Worm (Caenorhabditis elegans) whole organism, L4/young adult: ENCODE results near the gene K01A11.1.

Source experiments
- W03F9.2 ChIP-seq: fragments of 150-350 bp; optimal IDR thresholded peaks from 2 replicates; lab custom pipeline; 2014; ENCODE audit warnings: missing biosample characterization, missing genetic modification characterization
- dao-5 ChIP-seq: sonication (generic microtip); optimal IDR thresholded peaks from 2 replicates; lab custom pipeline; 2016; ENCODE audit warnings: missing genotype, missing genetic modification characterization, moderate library complexity, missing compliant biosample characterization
- him-1 ChIP-seq: sonication (generic microtip); optimal IDR thresholded peaks from 2 replicates; lab custom pipeline; 2016; ENCODE audit warnings: missing genotype, missing genetic modification reagents, missing genetic modification characterization, missing compliant biosample characterization

DNA sequence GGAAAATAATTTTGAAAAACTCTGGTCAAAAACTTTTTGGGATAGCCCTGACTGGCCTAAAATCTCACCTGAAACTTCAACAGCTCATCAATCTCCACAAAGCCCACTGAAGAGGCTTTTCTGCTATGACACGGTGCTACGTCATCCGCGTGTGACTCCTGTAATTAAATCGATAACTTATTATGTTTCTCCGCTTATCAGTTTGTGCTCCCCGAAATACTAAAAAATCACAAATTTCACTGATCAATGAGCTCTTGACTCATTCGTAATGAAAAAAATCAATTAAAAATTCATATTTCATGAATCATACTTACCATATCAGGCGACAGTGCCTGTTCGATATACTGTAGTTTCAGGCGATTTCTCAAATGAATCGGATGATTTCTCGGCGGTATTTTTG, 43.7 kb upstream of the K01A11.1 start:
- no peak for TF ChIP-seq him-1 (tag; lab: Kevin White, UChicago)
- TF ChIP-seq dao-5 (tag; lab: Kevin White, UChicago) = no peak
- TF ChIP-seq W03F9.2 (tag; lab: Kevin White, UChicago) = no peak
